Fruit fly (Drosophila melanogaster) whole organism, pupa: ENCODE results near the gene dlp.

Source experiments
- CG12605 ChIP-seq: fragments of 200-800 bp; sonication (Bioruptor generic); IDR thresholded peaks from 2 replicates; pipeline ENCODE4 v1.3.6; 2022; ENCODE audit warnings: missing biosample characterization, missing genetic modification characterization
- CG13204 ChIP-seq: fragments of 200-800 bp; sonication (Bioruptor generic); optimal IDR thresholded peaks from 2 replicates; lab custom pipeline; 2018; ENCODE audit warnings: missing biosample characterization, mild to moderate bottlenecking, missing genetic modification characterization, moderate library complexity
- CG14655 ChIP-seq: fragments of 200-800 bp; sonication (Bioruptor generic); optimal IDR thresholded peaks from 3 replicates; lab custom pipeline; 2017; ENCODE audit warnings: mild to moderate bottlenecking, missing biosample characterization, missing genetic modification reagents, missing genetic modification characterization
- CG15710 ChIP-seq: fragments of 200-800 bp; sonication (Bioruptor generic); optimal IDR thresholded peaks from 2 replicates; lab custom pipeline; 2018; ENCODE audit warnings: missing biosample characterization, mild to moderate bottlenecking, missing genetic modification characterization, moderate library complexity
- CG32121 ChIP-seq: fragments of 200-800 bp; sonication (Bioruptor generic); IDR thresholded peaks from 2 replicates; pipeline ENCODE4 v1.3.6; 2022; ENCODE audit warnings: missing biosample characterization, missing genetic modification characterization
- CG34367 ChIP-seq: fragments of 200-800 bp; sonication (Bioruptor generic); optimal IDR thresholded peaks from 2 replicates; lab custom pipeline; 2018; ENCODE audit warnings: missing biosample characterization, mild to moderate bottlenecking, missing genetic modification characterization
- CG8159 ChIP-seq: fragments of 200-800 bp; sonication (Bioruptor generic); optimal IDR thresholded peaks from 3 replicates; lab custom pipeline; 2018; ENCODE audit warnings: missing biosample characterization, mild to moderate bottlenecking, missing genetic modification characterization, moderate library complexity
- CG9948 ChIP-seq: fragments of 200-800 bp; sonication (Bioruptor generic); optimal IDR thresholded peaks from 2 replicates; lab custom pipeline; 2018; ENCODE audit warnings: missing biosample characterization, mild to moderate bottlenecking, missing genetic modification characterization, moderate library complexity
- EcR ChIP-seq: fragments of 200-800 bp; sonication (Bioruptor generic); optimal IDR thresholded peaks from 3 replicates; lab custom pipeline; 2019; ENCODE audit warnings: missing biosample characterization, missing genetic modification characterization, mild to moderate bottlenecking, moderate library complexity, missing genetic modification reagents
- Ets98B ChIP-seq: fragments of 200-800 bp; sonication (Bioruptor generic); IDR thresholded peaks from 2 replicates; pipeline ENCODE4 v1.3.6; 2022; ENCODE audit warnings: missing biosample characterization, missing genetic modification characterization
- Pif1A ChIP-seq: fragments of 200-800 bp; sonication (Bioruptor generic); optimal IDR thresholded peaks from 3 replicates; lab custom pipeline; 2016; ENCODE audit warnings: missing biosample characterization, missing genetic modification characterization
- Pif1B ChIP-seq: fragments of 200-800 bp; sonication (Bioruptor generic); optimal IDR thresholded peaks from 3 replicates; lab custom pipeline; 2016; ENCODE audit warnings: missing biosample characterization, missing genetic modification characterization
- fd96Ca ChIP-seq: fragments of 200-800 bp; sonication (Bioruptor generic); IDR thresholded peaks from 3 replicates; pipeline ENCODE4 v1.3.6; 2022; ENCODE audit warnings: missing biosample characterization, missing genetic modification characterization
- gl ChIP-seq: fragments of 200-800 bp; sonication (Bioruptor generic); optimal IDR thresholded peaks from 2 replicates; lab custom pipeline; 2018; ENCODE audit warnings: missing biosample characterization, mild to moderate bottlenecking, missing genetic modification characterization

- TF ChIP-seq fd96Ca (GFP tag; lab: Robert Waterston, UW), result no peak
- no peak for TF ChIP-seq gl (tag; lab: Kevin White, UChicago)
- no peak for TF ChIP-seq CG13204
- no peak for TF ChIP-seq CG15710 (tag; lab: Kevin White, UChicago)
- TF ChIP-seq CG32121 (GFP tag; lab: Robert Waterston, UW), result no peak
- TF ChIP-seq Pif1B, result no peak
- no peak for TF ChIP-seq EcR (GFP tag; lab: Kevin White, UChicago)
- no peak for TF ChIP-seq Ets98B (GFP tag; lab: Robert Waterston, UW)
- TF ChIP-seq CG14655, result no peak
- no peak for TF ChIP-seq CG12605
- TF ChIP-seq CG34367 (tag; lab: Kevin White, UChicago), result no peak
- no peak for TF ChIP-seq Pif1A
- no peak for TF ChIP-seq CG8159
- no peak for TF ChIP-seq CG9948 (tag; lab: Kevin White, UChicago)
Measured at dm6 chr3L:14617511-14618217, 14.7 kb upstream of the dlp start.
